Fruit fly (Drosophila melanogaster): ENCODE data around the gene Best4.

- no peak for TF ChIP-seq Sp1 (GFP tag; optimal IDR thresholded peaks at IDR 0.05)
- TF ChIP-seq sage (GFP tag; optimal IDR thresholded peaks at IDR 0.05): no peak
- TF ChIP-seq pan (optimal IDR thresholded peaks at IDR 0.05): no peak
- TF ChIP-seq h (GFP tag; optimal IDR thresholded peaks at IDR 0.05): no peak
- no peak for TF ChIP-seq woc (GFP tag; optimal IDR thresholded peaks at IDR 0.05)
- no peak for TF ChIP-seq HLH106 (tag; optimal IDR thresholded peaks at IDR 0.05)
- TF ChIP-seq Hnf4 (GFP tag; optimal IDR thresholded peaks at IDR 0.05): no peak
- no peak for TF ChIP-seq Abd-B (GFP tag; optimal IDR thresholded peaks at IDR 0.05)
- no peak for TF ChIP-seq OdsH (GFP tag; optimal IDR thresholded peaks at IDR 0.05)
- TF ChIP-seq dsf (GFP tag; optimal IDR thresholded peaks at IDR 0.05; ENCODE audit: borderline replicate concordance): no peak
- no peak for TF ChIP-seq Dfd (GFP tag; optimal IDR thresholded peaks at IDR 0.05)
- no peak for TF ChIP-seq dmrt93B (GFP tag; optimal IDR thresholded peaks at IDR 0.05)
Measured at dm6 chr3L:15314997-15315396, 16.2 kb downstream of the Best4 start.

Measured in whole organism, wandering third instar larva.